Fruit fly (Drosophila melanogaster) S2 (cell line): Measurements from ENCODE around the gene Asator.

Experiments
- CG8478 ChIP-seq: fragments of >200 bp; optimal IDR thresholded peaks from 2 replicates; lab custom pipeline; 2018
- CTCF ChIP-seq, 2 experiments: fragments of >200 bp; optimal IDR thresholded peaks; 2 replicates each; lab custom pipeline; 2018

Asator gene

DNA sequence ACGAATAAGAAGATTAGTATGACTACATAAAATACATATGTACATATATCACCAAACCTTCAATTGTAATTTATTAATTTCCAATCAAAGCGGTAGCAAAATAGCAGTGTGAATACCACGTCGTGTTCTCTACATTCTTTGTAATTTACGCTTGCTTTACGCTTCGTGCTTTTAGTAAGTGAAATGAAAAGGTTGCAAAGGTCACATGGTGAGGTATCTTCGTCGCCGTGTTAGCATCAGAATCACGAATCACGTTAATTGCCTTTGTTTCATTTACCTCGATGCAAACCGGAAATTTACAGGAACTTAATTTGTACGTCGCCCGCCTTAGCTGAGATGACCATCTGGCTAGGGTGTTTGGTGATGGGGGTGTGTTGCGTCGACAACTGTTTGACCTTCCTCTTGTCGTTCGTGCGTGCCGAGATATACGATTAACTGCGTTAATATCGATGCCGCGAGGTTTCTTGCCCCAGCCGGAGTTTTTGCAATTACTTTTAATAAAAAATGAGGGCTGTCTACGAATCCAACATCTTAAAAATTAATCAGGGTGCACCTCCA, 2.0 kb upstream of the Asator start:
- TF ChIP-seq CTCF (optimal IDR thresholded peaks at IDR 0.05; lab: Kevin White, UChicago) (peak in 1 of 2 experiments; percentile 9), CG8478 (lab: Kevin White, UChicago) (no peak)

DNA sequence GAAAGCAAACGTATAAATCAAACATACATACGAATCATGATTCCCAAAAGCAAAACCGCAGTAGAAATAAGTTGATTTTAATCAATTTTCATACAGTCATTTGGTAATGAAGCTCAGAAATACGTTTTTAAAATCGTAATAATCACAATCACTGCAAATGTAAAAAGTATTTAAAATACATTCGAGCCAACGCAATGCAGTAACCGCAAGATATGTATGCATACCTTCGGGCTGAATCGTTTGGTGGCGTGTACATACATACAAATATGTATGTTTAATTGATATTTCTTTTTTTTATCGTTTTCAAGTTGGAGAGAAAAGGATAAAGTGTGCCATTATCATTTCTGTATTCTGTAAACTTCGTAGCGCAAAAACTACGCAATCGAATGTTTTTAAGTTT, 1.3 kb upstream of the Asator start:
- TF ChIP-seq CG8478 (lab: Kevin White, UChicago): no peak
- peak in 1 of 2 experiments; percentile 21 for TF ChIP-seq CTCF (optimal IDR thresholded peaks at IDR 0.05; lab: Kevin White, UChicago)

DNA sequence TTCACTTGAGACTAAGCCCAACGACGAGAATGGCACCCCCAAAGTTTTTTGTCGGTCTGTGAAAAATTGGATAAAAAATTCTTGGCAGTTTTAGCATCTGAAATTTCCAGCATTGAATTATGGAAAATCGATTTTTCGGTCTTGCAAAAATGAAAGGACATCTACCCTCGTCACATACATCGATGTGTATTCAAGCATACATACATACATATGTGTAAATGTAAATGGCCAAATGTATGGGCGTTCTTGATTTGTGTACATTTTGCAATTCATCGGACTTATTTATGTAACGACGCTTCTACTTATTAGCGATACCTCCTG, 727 bp upstream of the Asator start:
- TF ChIP-seq CG8478 (lab: Kevin White, UChicago) (no peak), CTCF (optimal IDR thresholded peaks at IDR 0.05; lab: Kevin White, UChicago) (no peak)

DNA sequence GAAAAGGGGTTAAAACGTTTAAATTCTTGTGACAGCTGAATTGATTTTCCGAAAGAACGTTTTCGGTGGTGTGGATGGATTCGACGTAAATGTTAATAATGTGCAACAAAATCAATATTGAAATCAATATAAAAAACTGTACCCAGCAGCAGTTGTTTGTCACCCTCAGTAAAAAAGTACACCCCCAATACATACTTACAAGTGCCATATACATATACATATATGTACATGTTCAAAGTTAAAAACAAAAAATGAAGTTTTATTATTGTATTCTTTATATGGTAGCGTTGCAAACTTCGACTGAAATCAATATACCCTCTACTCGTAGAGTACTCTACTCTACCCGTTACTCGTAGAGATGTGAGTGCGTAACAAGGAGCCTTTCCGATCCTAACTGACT, 1.3 kb downstream of the Asator start:
- TF ChIP-seq CG8478 (lab: Kevin White, UChicago) (no peak), CTCF (optimal IDR thresholded peaks at IDR 0.05; lab: Kevin White, UChicago) (no peak)

DNA sequence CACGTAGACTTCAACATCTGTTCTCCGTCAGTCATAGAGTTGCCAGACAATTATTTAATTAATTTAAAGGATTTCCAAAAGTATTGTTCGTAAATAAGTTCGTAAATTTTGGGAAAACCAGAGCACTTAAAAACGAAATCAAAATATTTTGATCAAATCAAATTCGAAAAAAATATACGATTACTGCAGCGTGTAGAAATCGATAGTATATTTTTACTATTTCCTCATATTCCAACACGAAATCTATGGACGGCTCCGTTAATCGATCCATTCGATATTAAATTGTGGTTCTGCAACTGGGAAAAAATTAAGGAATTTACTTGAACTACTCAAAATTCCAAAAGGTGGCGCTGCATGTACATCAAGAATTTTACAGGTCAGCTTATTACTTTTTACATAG, 2.4 kb downstream of the Asator start:
- peak; percentile 93 to 94 for TF ChIP-seq CTCF (optimal IDR thresholded peaks at IDR 0.05; lab: Kevin White, UChicago)
- TF ChIP-seq CG8478 (lab: Kevin White, UChicago): no peak

DNA sequence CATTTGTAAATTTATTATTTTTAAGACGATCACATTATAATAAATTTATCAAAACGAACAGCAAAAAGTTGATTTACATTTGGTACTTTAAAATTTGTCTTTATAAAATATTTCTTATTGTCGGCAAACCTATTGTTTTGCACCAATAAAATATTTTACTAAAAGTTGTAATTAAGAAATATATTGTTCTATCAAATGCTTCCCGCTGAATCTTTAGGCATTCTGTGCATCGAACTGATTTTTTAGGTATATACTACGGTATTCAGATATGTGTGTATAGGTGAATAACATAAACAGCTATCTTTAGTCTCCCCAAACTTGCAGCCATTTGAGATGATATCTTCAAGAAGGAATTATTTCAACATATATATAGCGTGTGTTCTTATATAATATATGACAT, 3.0 kb downstream of the Asator start:
- TF ChIP-seq CG8478 (lab: Kevin White, UChicago) (no peak), CTCF (optimal IDR thresholded peaks at IDR 0.05; lab: Kevin White, UChicago) (no peak)

DNA sequence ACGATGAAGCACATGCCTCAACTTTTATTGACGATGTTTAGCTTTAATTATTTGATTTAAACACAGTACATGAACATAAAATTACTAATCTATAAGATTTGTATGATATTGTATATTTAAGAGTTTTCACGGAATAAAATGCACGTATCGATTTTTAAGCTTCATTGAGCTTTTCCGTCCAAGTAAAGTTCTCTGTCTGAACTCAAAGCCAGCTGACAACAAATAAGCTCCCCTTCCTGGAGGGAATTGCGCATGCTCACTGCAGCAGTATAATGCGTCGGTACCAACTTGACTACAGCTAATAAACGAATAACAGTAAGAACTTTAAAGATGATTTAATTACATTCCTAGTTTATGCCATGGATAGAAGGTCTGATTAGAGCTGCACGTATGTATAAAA, 5.1 kb downstream of the Asator start:
- TF ChIP-seq CTCF (optimal IDR thresholded peaks at IDR 0.05; lab: Kevin White, UChicago): no peak
- no peak for TF ChIP-seq CG8478 (lab: Kevin White, UChicago)

DNA sequence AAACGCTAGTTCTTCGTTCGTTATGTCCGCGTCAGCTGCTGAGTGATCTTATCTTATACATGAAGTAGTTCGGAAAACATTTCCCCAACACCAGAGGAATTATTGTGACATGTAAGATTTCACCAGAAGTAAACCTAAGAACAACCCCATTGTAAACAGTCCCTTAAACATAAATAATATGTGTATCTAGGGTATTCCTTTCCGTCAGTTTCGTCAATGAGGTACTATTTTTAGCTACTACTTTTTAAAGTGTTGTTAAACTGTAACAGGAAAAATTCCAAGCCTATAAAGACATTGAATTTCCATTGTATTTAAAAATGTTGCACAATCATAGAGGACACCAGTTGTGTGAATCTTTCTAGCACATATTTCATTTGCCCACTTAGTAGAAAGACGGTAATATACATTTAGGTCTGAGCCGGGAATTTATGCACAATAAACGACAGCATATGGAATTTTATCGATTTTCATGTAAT, 6.1 kb downstream of the Asator start:
- TF ChIP-seq CG8478 (lab: Kevin White, UChicago) (no peak), CTCF (optimal IDR thresholded peaks at IDR 0.05; lab: Kevin White, UChicago) (no peak)

DNA sequence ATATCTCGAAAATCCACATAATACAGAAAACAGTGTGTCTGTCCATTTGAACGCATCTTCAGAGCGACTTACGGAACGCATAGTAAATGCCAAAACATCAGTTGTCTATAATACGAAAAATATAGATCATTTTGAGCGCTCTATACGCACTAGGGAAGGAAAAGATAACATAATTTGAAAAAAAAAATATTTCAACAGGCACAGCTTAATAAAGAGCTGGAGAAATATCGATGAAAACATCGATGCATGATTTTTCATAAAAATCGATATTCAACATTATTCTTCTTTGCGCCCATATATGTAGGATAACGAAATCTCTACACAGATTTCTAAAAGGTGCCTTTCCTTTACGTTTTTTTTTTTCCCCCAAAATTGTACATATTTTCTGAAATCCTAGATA, 7.1 kb downstream of the Asator start:
- TF ChIP-seq CG8478 (lab: Kevin White, UChicago): no peak
- TF ChIP-seq CTCF (optimal IDR thresholded peaks at IDR 0.05; lab: Kevin White, UChicago): no peak

DNA sequence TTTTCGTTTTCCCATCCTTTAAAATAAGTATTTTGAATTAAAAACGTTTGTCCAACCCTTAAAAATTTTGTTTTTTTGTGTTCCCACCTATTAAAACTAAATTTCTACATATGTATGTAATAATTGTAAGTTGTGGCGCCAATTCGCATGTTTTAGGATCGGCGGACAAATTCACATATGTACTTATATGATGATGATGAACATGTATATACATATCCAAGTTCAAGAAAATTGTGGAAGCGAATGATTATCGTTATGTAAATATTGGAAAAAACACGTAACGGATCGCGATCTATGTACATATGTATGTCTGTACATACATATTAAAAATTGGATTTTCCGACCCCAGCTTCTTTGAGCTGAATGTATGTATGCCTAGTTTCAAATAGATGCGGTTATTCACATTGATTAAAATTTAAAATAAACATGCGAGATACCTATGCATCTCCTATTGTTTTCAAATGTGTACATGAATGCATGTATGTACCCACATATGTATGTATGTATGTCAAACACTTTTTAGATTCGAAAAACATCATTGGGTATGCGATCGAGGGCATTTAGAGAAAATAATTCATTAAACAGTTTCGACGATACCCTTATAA, 20.1 kb downstream of the Asator start:
- TF ChIP-seq CG8478 (lab: Kevin White, UChicago): no peak
- TF ChIP-seq CTCF (optimal IDR thresholded peaks at IDR 0.05; lab: Kevin White, UChicago): no peak

DNA sequence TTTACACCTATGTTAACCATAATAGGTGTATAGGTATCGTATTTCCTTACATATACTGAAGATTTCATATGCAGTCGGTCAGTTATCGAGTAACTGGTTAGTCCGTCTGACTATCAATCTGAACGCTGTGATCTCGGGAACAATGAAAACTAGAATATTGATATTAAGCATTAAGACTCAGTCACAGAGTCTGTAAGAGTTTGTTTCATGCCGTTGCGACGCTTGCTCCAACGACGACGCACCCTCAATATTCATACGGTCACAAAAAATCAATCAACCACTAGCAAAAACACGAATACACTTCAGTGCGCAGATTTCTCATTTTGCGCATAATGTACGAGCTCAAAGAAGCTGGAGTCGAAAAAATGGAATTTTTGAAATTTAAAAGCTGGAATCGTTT, 20.8 kb downstream of the Asator start:
- no peak for TF ChIP-seq CTCF (optimal IDR thresholded peaks at IDR 0.05; lab: Kevin White, UChicago)
- TF ChIP-seq CG8478 (lab: Kevin White, UChicago): no peak

DNA sequence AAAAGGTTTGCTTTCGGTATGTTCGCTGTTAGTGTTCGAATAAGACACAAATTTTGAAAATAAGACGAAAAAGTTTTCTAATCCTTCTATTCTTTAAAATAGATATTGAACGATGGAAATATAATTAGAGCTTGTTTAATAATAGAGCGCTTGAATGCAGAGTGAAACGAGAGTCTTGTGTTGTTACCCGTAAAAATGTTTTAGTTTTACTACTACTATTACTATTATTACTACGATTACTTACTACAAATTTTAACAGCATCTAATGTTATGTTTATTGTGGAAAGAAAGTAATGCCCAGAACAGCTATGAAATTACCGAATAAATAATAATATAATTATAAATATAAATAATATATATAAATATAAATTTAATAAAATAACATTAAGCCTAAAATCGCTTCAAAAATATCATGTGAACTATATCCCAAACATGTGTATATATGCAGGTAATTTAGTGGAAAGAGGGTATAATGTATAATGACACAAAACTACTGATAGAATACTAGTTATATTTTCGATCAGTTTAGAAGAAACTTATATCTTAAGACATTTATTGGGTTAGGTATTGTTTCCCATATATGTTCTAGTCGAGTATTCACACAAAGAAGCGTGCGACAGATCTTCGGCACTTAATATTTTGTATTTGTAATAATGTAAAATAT, 21.7 kb downstream of the Asator start, which contains the start of gene CG33941:
Gene CG33941 (plus strand): TSS at position 522 of the 664 bp plus-strand sequence.
- TF ChIP-seq CTCF (optimal IDR thresholded peaks at IDR 0.05; lab: Kevin White, UChicago) (no peak), CG8478 (lab: Kevin White, UChicago) (no peak)

DNA sequence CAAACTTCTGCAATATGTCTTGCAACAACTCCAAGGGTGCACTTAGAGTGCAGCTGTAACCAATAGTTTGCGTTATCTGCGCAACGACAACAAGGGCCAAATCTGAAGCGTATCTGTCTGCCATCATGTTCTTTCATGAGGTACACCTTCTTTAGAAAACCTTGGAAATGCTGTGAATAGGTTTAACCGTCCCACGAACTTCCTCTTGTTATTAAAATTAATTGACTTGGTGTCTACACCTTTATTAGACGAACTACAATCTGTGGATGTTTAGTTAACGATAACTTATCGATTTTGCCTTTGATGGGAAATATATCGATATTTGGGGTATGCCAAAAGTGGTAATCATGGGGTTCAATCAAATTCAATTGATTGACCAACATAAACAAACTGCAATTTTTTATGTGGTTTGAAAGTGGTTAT, 22.2 kb downstream of the Asator start, which contains the start of gene Taf3:
Gene Taf3 (minus strand): TSS at position 286 of the 423 bp plus-strand sequence.
- TF ChIP-seq CTCF (optimal IDR thresholded peaks at IDR 0.05; lab: Kevin White, UChicago) (no peak), CG8478 (lab: Kevin White, UChicago) (no peak)

DNA sequence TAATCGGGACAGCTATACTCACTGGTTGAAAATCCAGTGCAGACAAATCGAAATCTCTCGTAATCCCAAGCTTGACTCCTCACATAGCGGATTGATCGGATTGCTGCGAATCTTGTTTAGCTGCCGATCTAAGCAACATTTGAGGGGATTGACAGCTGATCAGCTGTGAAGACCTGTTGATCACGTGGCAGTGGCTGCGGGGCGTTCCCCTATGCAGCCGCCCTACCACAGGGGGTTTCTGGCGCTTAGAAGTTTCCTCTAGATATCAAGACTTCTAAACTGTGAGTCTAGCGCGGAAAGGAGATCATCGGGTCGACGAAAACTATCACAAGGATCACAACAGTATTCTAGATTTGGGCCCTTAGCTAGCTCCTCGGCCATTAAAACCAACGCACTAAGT, 30.2 kb downstream of the Asator start:
- no peak for TF ChIP-seq CTCF (optimal IDR thresholded peaks at IDR 0.05; lab: Kevin White, UChicago)
- no peak for TF ChIP-seq CG8478 (lab: Kevin White, UChicago)

DNA sequence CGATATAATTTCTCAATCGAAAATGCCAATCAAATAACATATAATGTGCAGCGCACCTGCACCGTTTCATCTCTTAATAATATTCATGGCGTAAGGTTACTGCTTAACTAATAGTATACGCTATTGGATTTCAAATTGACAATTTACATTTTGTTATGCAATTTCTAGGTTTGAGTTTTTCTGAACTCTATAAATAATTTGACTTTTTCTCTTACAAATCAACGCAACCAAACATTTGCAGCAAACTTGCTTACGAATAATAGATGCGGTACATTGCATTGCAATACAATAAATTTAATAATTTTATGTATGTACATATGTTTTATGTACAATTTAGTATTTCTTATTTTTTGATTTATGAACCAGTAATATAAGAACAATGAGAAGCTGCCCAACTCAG, 35.5 kb downstream of the Asator start:
- TF ChIP-seq CG8478 (lab: Kevin White, UChicago) (no peak), CTCF (optimal IDR thresholded peaks at IDR 0.05; lab: Kevin White, UChicago) (no peak)
